Worm (Caenorhabditis elegans) whole organism, L4 larva: Measurements from ENCODE around the gene K08H2.7.

Source experiments
- D1046.2 ChIP-seq: fragments of 200-800 bp; sonication (Bioruptor generic); IDR thresholded peaks from 2 replicates; pipeline ENCODE4 v1.3.6; 2022; ENCODE audit warnings: missing genetic modification characterization, missing compliant biosample characterization
- F10B5.3 ChIP-seq: sonication (generic microtip); optimal IDR thresholded peaks from 2 replicates; lab custom pipeline; 2016; ENCODE audit warnings: mild to moderate bottlenecking, missing genetic modification characterization, missing compliant biosample characterization
- F26F4.8 ChIP-seq: fragments of 200-800 bp; sonication (Bioruptor generic); conservative IDR thresholded peaks from 2 replicates; pipeline ENCODE4 v1.3.6; 2022; ENCODE audit warnings: missing genetic modification characterization, missing compliant biosample characterization
- F49E8.2 ChIP-seq: sonication (generic microtip); optimal IDR thresholded peaks from 2 replicates; lab custom pipeline; 2016; ENCODE audit warnings: missing compliant biosample characterization, mild to moderate bottlenecking, missing genetic modification characterization, borderline replicate concordance
- R02D3.7 ChIP-seq: fragments of 150-350 bp; sonication (generic microtip); optimal IDR thresholded peaks from 3 replicates; lab custom pipeline; 2014; ENCODE audit warnings: missing biosample characterization, missing genetic modification characterization
- T26A8.4 ChIP-seq: fragments of 200-800 bp; sonication (Bioruptor generic); IDR thresholded peaks from 2 replicates; pipeline ENCODE4 v1.3.6; 2022; ENCODE audit warnings: missing genetic modification characterization, missing compliant biosample characterization
- Y48G9A.11 ChIP-seq: fragments of 200-800 bp; sonication (Bioruptor generic); IDR thresholded peaks from 2 replicates; pipeline ENCODE4 v1.3.6; 2022; ENCODE audit warnings: missing genetic modification reagents, missing genetic modification characterization, missing compliant biosample characterization
- aha-1 ChIP-seq: fragments of 150-350 bp; peaks from one replicate; lab custom pipeline; 2014; ENCODE audit warnings: missing biosample characterization, missing genetic modification characterization
- aly-2 ChIP-seq: sonication (generic microtip); optimal IDR thresholded peaks from 2 replicates; lab custom pipeline; 2018; ENCODE audit warnings: missing biosample characterization, missing genetic modification characterization
- arid-1 ChIP-seq: fragments of 200-800 bp; sonication (Bioruptor generic); conservative IDR thresholded peaks from 2 replicates; pipeline ENCODE4 v1.3.6; 2022; ENCODE audit warnings: missing genetic modification reagents, missing genetic modification characterization, missing compliant biosample characterization
- attf-4 ChIP-seq: sonication (generic microtip); optimal IDR thresholded peaks from 3 replicates; lab custom pipeline; 2017; ENCODE audit warnings: missing biosample characterization, missing genetic modification characterization
- ceh-20 ChIP-seq: fragments of 200-800 bp; sonication (Bioruptor generic); IDR thresholded peaks from 2 replicates; pipeline ENCODE4 v1.3.6; 2022; ENCODE audit warnings: missing genetic modification reagents, missing genetic modification characterization, missing compliant biosample characterization
- ceh-82 ChIP-seq: sonication (generic microtip); optimal IDR thresholded peaks from 2 replicates; lab custom pipeline; 2017; ENCODE audit warnings: missing biosample characterization, missing genetic modification characterization
- ces-1 ChIP-seq: fragments of 150-350 bp; sonication (generic microtip); optimal IDR thresholded peaks from 4 replicates; lab custom pipeline; 2014; ENCODE audit warnings: missing biosample characterization, missing genetic modification reagents, missing genetic modification characterization
- cey-2 ChIP-seq: sonication (generic microtip); optimal IDR thresholded peaks from 3 replicates; lab custom pipeline; 2017; ENCODE audit warnings: missing genetic modification characterization, mild to moderate bottlenecking, missing compliant biosample characterization, antibody characterized with exemption, borderline replicate concordance; ENCODE audit not compliant: insufficient read depth
- ctbp-1 ChIP-seq: fragments of 200-800 bp; sonication (Bioruptor generic); IDR thresholded peaks from 2 replicates; pipeline ENCODE4 v1.3.6; 2022; ENCODE audit warnings: missing genetic modification reagents, missing genetic modification characterization, missing compliant biosample characterization
- daf-19 ChIP-seq: fragments of 200-800 bp; sonication (Bioruptor generic); conservative IDR thresholded peaks from 2 replicates; pipeline ENCODE4 v1.3.6; 2022; ENCODE audit warnings: missing genetic modification characterization, missing compliant biosample characterization
- dmd-6 ChIP-seq: fragments of 200-800 bp; sonication (Bioruptor generic); IDR thresholded peaks from 2 replicates; pipeline ENCODE4 v1.3.6; 2022; ENCODE audit warnings: missing genetic modification reagents, missing genetic modification characterization, missing compliant biosample characterization
- dmd-8 ChIP-seq: fragments of 200-800 bp; sonication (Bioruptor generic); IDR thresholded peaks from 2 replicates; pipeline ENCODE4 v1.3.6; 2022; ENCODE audit warnings: missing genetic modification characterization, missing compliant biosample characterization
- egl-43 ChIP-seq: fragments of 200-800 bp; sonication (Bioruptor generic); IDR thresholded peaks from 2 replicates; pipeline ENCODE4 v1.3.6; 2022; ENCODE audit warnings: missing genetic modification reagents, missing genetic modification characterization, missing compliant biosample characterization
- gei-8 ChIP-seq: fragments of 200-800 bp; sonication (Bioruptor generic); optimal IDR thresholded peaks from 2 replicates; lab custom pipeline; 2018; ENCODE audit warnings: mild to moderate bottlenecking, missing genetic modification characterization, missing compliant biosample characterization
- hmg-1.1 ChIP-seq: fragments of 200-800 bp; sonication (Bioruptor generic); IDR thresholded peaks from 2 replicates; pipeline ENCODE4 v1.3.6; 2022; ENCODE audit warnings: missing genetic modification reagents, missing genetic modification characterization, missing compliant biosample characterization
- lim-7 ChIP-seq: fragments of 200-800 bp; sonication (Bioruptor generic); IDR thresholded peaks from 2 replicates; pipeline ENCODE4 v1.3.6; 2022; ENCODE audit warnings: missing genetic modification characterization, missing compliant biosample characterization
- lin-13 ChIP-seq: fragments of 150-350 bp; optimal IDR thresholded peaks from 2 replicates; lab custom pipeline; 2014; ENCODE audit warnings: missing biosample characterization, missing genetic modification reagents, missing genetic modification characterization
- lin-38 ChIP-seq: fragments of 200-800 bp; sonication (Bioruptor generic); IDR thresholded peaks from 2 replicates; pipeline ENCODE4 v1.3.6; 2022; ENCODE audit warnings: missing genetic modification reagents, missing genetic modification characterization, missing compliant biosample characterization
- lin-39 ChIP-seq: fragments of 150-350 bp; optimal IDR thresholded peaks from 2 replicates; lab custom pipeline; 2014; ENCODE audit warnings: missing biosample characterization, missing genetic modification reagents, missing genetic modification characterization
- lir-3 ChIP-seq: sonication (generic microtip); optimal IDR thresholded peaks from 2 replicates; lab custom pipeline; 2016; ENCODE audit warnings: mild to moderate bottlenecking, missing genetic modification characterization, missing compliant biosample characterization
- lsy-2 ChIP-seq, 2 experiments: fragments of 150-350 bp in 1 of 2; sonication (generic microtip) in 1 of 2; optimal IDR thresholded peaks; 2 replicates each; lab custom pipeline; 2014 to 2017; ENCODE audit warnings: missing biosample characterization in 2 of 2, missing genetic modification characterization in 2 of 2
- madf-5 ChIP-seq, 2 experiments: fragments of 200-800 bp; sonication (Bioruptor generic); IDR thresholded peaks; 2 replicates each; pipeline ENCODE4 v1.3.6; 2022; ENCODE audit warnings: missing compliant biosample characterization in 2 of 2, missing genetic modification characterization in 2 of 2
- mes-2 ChIP-seq: sonication (generic microtip); optimal IDR thresholded peaks from 2 replicates; lab custom pipeline; 2016; ENCODE audit warnings: missing genotype, mild to moderate bottlenecking, missing genetic modification characterization, missing compliant biosample characterization; ENCODE audit not compliant: poor library complexity, severe bottlenecking
- mxl-3 ChIP-seq: fragments of 200-800 bp; sonication (Bioruptor generic); optimal IDR thresholded peaks from 2 replicates; lab custom pipeline; 2018; ENCODE audit warnings: mild to moderate bottlenecking, missing genetic modification characterization, missing compliant biosample characterization
- nhr-10 ChIP-seq: fragments of 150-350 bp; optimal IDR thresholded peaks from 2 replicates; lab custom pipeline; 2014; ENCODE audit warnings: missing biosample characterization, missing genetic modification characterization
- nhr-102 ChIP-seq: sonication (generic microtip); optimal IDR thresholded peaks from 2 replicates; lab custom pipeline; 2016; ENCODE audit warnings: mild to moderate bottlenecking, missing genetic modification characterization, moderate library complexity, missing compliant biosample characterization
- nhr-11 ChIP-seq: fragments of 150-350 bp; optimal IDR thresholded peaks from 2 replicates; lab custom pipeline; 2014; ENCODE audit warnings: missing biosample characterization, missing genetic modification characterization
- nhr-237 ChIP-seq: sonication (generic microtip); optimal IDR thresholded peaks from 2 replicates; lab custom pipeline; 2017; ENCODE audit warnings: missing biosample characterization, missing genetic modification characterization
- nhr-41 ChIP-seq: fragments of 200-800 bp; sonication (Bioruptor generic); IDR thresholded peaks from 2 replicates; pipeline ENCODE4 v1.3.6; 2022; ENCODE audit warnings: missing genetic modification reagents, missing genetic modification characterization, missing compliant biosample characterization
- nhr-42 ChIP-seq: fragments of 200-800 bp; sonication (Bioruptor generic); IDR thresholded peaks from 2 replicates; pipeline ENCODE4 v1.3.6; 2022; ENCODE audit warnings: missing genetic modification characterization, missing compliant biosample characterization
- nhr-6 ChIP-seq: fragments of 150-350 bp; optimal IDR thresholded peaks from 2 replicates; lab custom pipeline; 2014; ENCODE audit warnings: missing biosample characterization, missing genetic modification characterization
- nhr-76 ChIP-seq: fragments of 150-350 bp; optimal IDR thresholded peaks from 2 replicates; lab custom pipeline; 2014; ENCODE audit warnings: missing biosample characterization, missing genetic modification characterization
- nhr-77 ChIP-seq: fragments of 150-350 bp; optimal IDR thresholded peaks from 2 replicates; lab custom pipeline; 2014; ENCODE audit warnings: missing biosample characterization, missing genetic modification characterization
- php-3 ChIP-seq: fragments of 200-800 bp; sonication (Bioruptor generic); IDR thresholded peaks from 2 replicates; pipeline ENCODE4 v1.3.6; 2022; ENCODE audit warnings: missing genetic modification reagents, missing genetic modification characterization, missing compliant biosample characterization
- rbr-2 ChIP-seq: sonication (generic microtip); optimal IDR thresholded peaks from 2 replicates; lab custom pipeline; 2016; ENCODE audit warnings: missing genotype, missing genetic modification characterization, missing compliant biosample characterization
- sdz-12 ChIP-seq: fragments of 200-800 bp; sonication (Bioruptor generic); optimal IDR thresholded peaks from 2 replicates; lab custom pipeline; 2018; ENCODE audit warnings: mild to moderate bottlenecking, missing genetic modification characterization, missing compliant biosample characterization
- snpc-4 ChIP-seq: fragments of 150-350 bp; optimal IDR thresholded peaks from 2 replicates; lab custom pipeline; 2014; ENCODE audit warnings: missing biosample characterization, missing genetic modification characterization
- spr-1 ChIP-seq: sonication (generic microtip); optimal IDR thresholded peaks from 2 replicates; lab custom pipeline; 2016; ENCODE audit warnings: mild to moderate bottlenecking, missing genetic modification characterization, missing compliant biosample characterization
- tra-1 ChIP-seq: fragments of 200-800 bp; sonication (Bioruptor generic); IDR thresholded peaks from 2 replicates; pipeline ENCODE4 v1.3.6; 2022; ENCODE audit warnings: missing genetic modification reagents, missing genetic modification characterization, missing compliant biosample characterization
- unc-130 ChIP-seq: sonication (generic microtip); optimal IDR thresholded peaks from 2 replicates; lab custom pipeline; 2016; ENCODE audit warnings: missing genetic modification reagents, missing genetic modification characterization, missing compliant biosample characterization
- unc-39 ChIP-seq: sonication (generic microtip); optimal IDR thresholded peaks from 2 replicates; lab custom pipeline; 2017; ENCODE audit warnings: missing biosample characterization, missing genetic modification characterization
- vab-7 ChIP-seq: fragments of 200-800 bp; sonication (Bioruptor generic); IDR thresholded peaks from 2 replicates; pipeline ENCODE4 v1.3.6; 2022; ENCODE audit warnings: missing genetic modification reagents, missing genetic modification characterization, missing compliant biosample characterization
- zfp-2 ChIP-seq: sonication (generic microtip); optimal IDR thresholded peaks from 2 replicates; lab custom pipeline; 2016; ENCODE audit warnings: mild to moderate bottlenecking, missing genetic modification characterization, missing compliant biosample characterization
- zip-2 ChIP-seq: fragments of 150-350 bp; optimal IDR thresholded peaks from 2 replicates; lab custom pipeline; 2014; ENCODE audit warnings: missing biosample characterization, missing genetic modification characterization
- ztf-11 ChIP-seq: fragments of 150-350 bp; optimal IDR thresholded peaks from 2 replicates; lab custom pipeline; 2014; ENCODE audit warnings: missing biosample characterization, missing genetic modification characterization
- ztf-7 ChIP-seq: fragments of 150-350 bp; optimal IDR thresholded peaks from 2 replicates; lab custom pipeline; 2014; ENCODE audit warnings: missing biosample characterization, missing genetic modification characterization

Gene K08H2.7

DNA sequence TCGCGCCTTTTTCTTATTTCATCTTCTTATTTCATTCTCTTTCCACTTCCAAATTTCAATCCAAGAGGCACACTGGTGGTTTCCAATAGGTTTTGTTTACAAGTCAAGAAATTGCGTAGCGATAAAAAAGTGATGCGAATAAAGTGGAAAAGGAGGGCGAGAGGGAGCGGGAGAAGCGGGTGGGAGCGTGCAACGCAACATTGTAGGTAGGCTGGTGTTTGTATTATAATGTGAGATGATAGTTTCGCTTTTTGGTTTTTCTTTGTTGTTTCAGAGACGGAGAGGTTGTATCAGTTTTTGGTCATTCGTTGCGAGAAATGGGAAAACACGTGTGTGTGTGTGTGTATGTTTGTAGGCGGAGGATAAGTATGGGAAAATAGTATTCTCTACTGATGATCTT lies 1.9 kb upstream of the K08H2.7 start:
- no peak for TF ChIP-seq cey-2 (tag; lab: Kevin White, UChicago)
- no peak for TF ChIP-seq ztf-11
- TF ChIP-seq unc-39: no peak
- TF ChIP-seq nhr-102 (tag; lab: Kevin White, UChicago): peak; percentile 28
- no peak for TF ChIP-seq lim-7 (GFP tag; lab: Robert Waterston, UW)
- no peak for TF ChIP-seq F49E8.2 (tag; lab: Kevin White, UChicago)
- TF ChIP-seq zfp-2 (tag; lab: Kevin White, UChicago): no peak
- no peak for TF ChIP-seq gei-8 (GFP tag; lab: Kevin White, UChicago)
- TF ChIP-seq egl-43 (GFP tag; lab: Robert Waterston, UW): no peak
- no peak for TF ChIP-seq ceh-20 (GFP tag; lab: Robert Waterston, UW)
- peak; percentile 98 for TF ChIP-seq aha-1 (tag; lab: Kevin White, UChicago)
- no peak for TF ChIP-seq ces-1 (GFP tag; lab: Kevin White, UChicago)
- TF ChIP-seq nhr-42 (GFP tag; lab: Robert Waterston, UW): 0 out of 2 replicates have a peak, but pooled peaks have one; percentile 15
- TF ChIP-seq dmd-6 (GFP tag; lab: Robert Waterston, UW): peak; percentile 83
- TF ChIP-seq T26A8.4 (GFP tag; lab: Robert Waterston, UW): no peak
- no peak for TF ChIP-seq lir-3
- no peak for TF ChIP-seq R02D3.7
- TF ChIP-seq tra-1: peak; percentile 65; the same call in 1 of the 2 replicates
- no peak for TF ChIP-seq rbr-2 (tag; lab: Kevin White, UChicago)
- no peak for TF ChIP-seq F26F4.8 (GFP tag; lab: Robert Waterston, UW)
- TF ChIP-seq php-3: 0 out of 2 replicates have a peak, but pooled peaks have one; percentile 44
- no peak for TF ChIP-seq attf-4
- peak; percentile 86 for TF ChIP-seq nhr-10 (tag; lab: Kevin White, UChicago)
- TF ChIP-seq hmg-1.1 (GFP tag; lab: Robert Waterston, UW): peak; percentile 34; the same call in 1 of the 2 replicates
- peak in 1 of 2 experiments; percentile 48 for TF ChIP-seq lsy-2 (tag; optimal IDR thresholded peaks at IDR 0.05; lab: Kevin White, UChicago)
- TF ChIP-seq aly-2 (tag; lab: Kevin White, UChicago): no peak
- peak; percentile 6 for TF ChIP-seq nhr-6 (tag; lab: Kevin White, UChicago)
- TF ChIP-seq vab-7: no peak
- TF ChIP-seq sdz-12 (GFP tag; lab: Kevin White, UChicago): no peak
- TF ChIP-seq Y48G9A.11: no peak
- TF ChIP-seq unc-130 (GFP tag; lab: Kevin White, UChicago): no peak
- no peak for TF ChIP-seq spr-1 (tag; lab: Kevin White, UChicago)
- no peak for TF ChIP-seq ceh-82 (tag; lab: Kevin White, UChicago)
- TF ChIP-seq nhr-11 (tag; lab: Kevin White, UChicago): no peak
- TF ChIP-seq ztf-7: no peak
- no peak for TF ChIP-seq nhr-237 (tag; lab: Kevin White, UChicago)
- TF ChIP-seq mxl-3 (GFP tag; lab: Kevin White, UChicago): peak; percentile 78
- TF ChIP-seq zip-2: no peak
- TF ChIP-seq snpc-4: no peak
- peak; percentile 64 for TF ChIP-seq mes-2 (tag; lab: Kevin White, UChicago)
- no peak for TF ChIP-seq nhr-41 (GFP tag; lab: Robert Waterston, UW)
- no peak for TF ChIP-seq dmd-8 (GFP tag; lab: Robert Waterston, UW)
- no peak for TF ChIP-seq daf-19 (GFP tag; lab: Robert Waterston, UW)
- TF ChIP-seq nhr-77 (tag; lab: Kevin White, UChicago): peak; percentile 78
- TF ChIP-seq nhr-76: no peak
- TF ChIP-seq arid-1 (GFP tag; lab: Robert Waterston, UW): 0 out of 2 replicates have a peak, but pooled peaks have one; percentile 29
- no peak for TF ChIP-seq lin-38 (GFP tag; lab: Robert Waterston, UW)
- no peak for TF ChIP-seq lin-13 (GFP tag; lab: Kevin White, UChicago)
- no peak for TF ChIP-seq lin-39 (tag; lab: Kevin White, UChicago)
- no peak for TF ChIP-seq D1046.2 (GFP tag; lab: Robert Waterston, UW)
- no peak for TF ChIP-seq madf-5 (GFP tag; IDR thresholded peaks at IDR 0.05; lab: Robert Waterston, UW)
- no peak for TF ChIP-seq ctbp-1 (GFP tag; lab: Robert Waterston, UW)
- TF ChIP-seq F10B5.3: no peak
